Worm (Caenorhabditis elegans): Measurements from ENCODE around the gene srh-89.

The srh-89 gene

ce11 chrV:7439807-7440206 is 24.8 kb downstream of the srh-89 start, which contains the start of gene try-13:
Gene try-13, plus strand, starts transcription at chrV:7440107.
- TF ChIP-seq efl-1 (optimal IDR thresholded peaks at IDR 0.05) (no peak), efl-1 (GFP tag; optimal IDR thresholded peaks at IDR 0.05 in 1 of 2) (peak in 1 of 2 experiments; percentile 36), efl-3 (GFP tag; optimal IDR thresholded peaks at IDR 0.05) (no peak)

ce11 chrV:7437985-7438384 is 26.6 kb downstream of the srh-89 start, which contains the start of gene F25E5.16:
Gene F25E5.16, plus strand, starts transcription at chrV:7438285.
- TF ChIP-seq tlp-1 (tag; optimal IDR thresholded peaks at IDR 0.05) (no peak), efl-1 (optimal IDR thresholded peaks at IDR 0.05) (no peak), efl-1 (GFP tag; optimal IDR thresholded peaks at IDR 0.05 in 1 of 2) (peak in 1 of 2 experiments; percentile 58), hlh-17 (GFP tag; optimal IDR thresholded peaks at IDR 0.05; ENCODE audit: borderline replicate concordance) (no peak), ets-5 (GFP tag; IDR thresholded peaks at IDR 0.05) (no peak), mdl-1 (tag; optimal IDR thresholded peaks at IDR 0.05) (no peak)

- TF ChIP-seq dpl-1 (GFP tag; optimal IDR thresholded peaks at IDR 0.05), result peak in 1 of 3 experiments; percentile 11
- peak; percentile 29 for TF ChIP-seq fkh-8 (tag; optimal IDR thresholded peaks at IDR 0.05)
- peak; percentile 5 for TF ChIP-seq unc-86 (tag; optimal IDR thresholded peaks at IDR 0.05)
- no peak for TF ChIP-seq sox-4 (tag; optimal IDR thresholded peaks at IDR 0.05)
- TF ChIP-seq ceh-82 (tag; optimal IDR thresholded peaks at IDR 0.05), result peak in 1 of 3 experiments; percentile 25
- TF ChIP-seq efl-1 (optimal IDR thresholded peaks at IDR 0.05), result peak in 1 of 2 experiments; percentile 11
- TF ChIP-seq efl-1 (GFP tag; optimal IDR thresholded peaks at IDR 0.05 in 1 of 2), result no peak
- TF ChIP-seq lin-14 (GFP tag; optimal IDR thresholded peaks at IDR 0.05), result peak; percentile 86
- peak; percentile 2 for TF ChIP-seq dsc-1 (tag; optimal IDR thresholded peaks at IDR 0.05)
- TF ChIP-seq efl-3 (GFP tag; optimal IDR thresholded peaks at IDR 0.05), result no peak
- TF ChIP-seq nhr-84 (tag; optimal IDR thresholded peaks at IDR 0.05), result no peak
- TF ChIP-seq fkh-10 (GFP tag; optimal IDR thresholded peaks at IDR 0.05), result peak; percentile 38
- TF ChIP-seq lsy-2 (tag; optimal IDR thresholded peaks at IDR 0.05), result peak in 1 of 2 experiments; percentile 27
These were observed 27.1 kb downstream of the srh-89 start, which contains the start of gene F25E5.9 for ce11 chrV:7437538-7437937. Gene F25E5.9, minus strand, starts transcription at chrV:7437919.

ce11 chrV:7436911-7437310 is 27.7 kb downstream of the srh-89 start:
- TF ChIP-seq efl-1 (optimal IDR thresholded peaks at IDR 0.05), result peak in 1 of 2 experiments; percentile 14
- TF ChIP-seq efl-1 (GFP tag; optimal IDR thresholded peaks at IDR 0.05 in 1 of 2), result peak in 1 of 2 experiments; percentile 1
- TF ChIP-seq zip-4 (GFP tag; optimal IDR thresholded peaks at IDR 0.05), result no peak
- no peak for TF ChIP-seq fkh-8 (tag; optimal IDR thresholded peaks at IDR 0.05)
- no peak for TF ChIP-seq pax-3 (tag; optimal IDR thresholded peaks at IDR 0.05)
- peak; percentile 65 for TF ChIP-seq tbx-2 (tag; optimal IDR thresholded peaks at IDR 0.05)
- TF ChIP-seq pag-3 (tag; optimal IDR thresholded peaks at IDR 0.05; ENCODE audit: borderline replicate concordance, insufficient read depth), result no peak
- TF ChIP-seq nhr-47 (tag; optimal IDR thresholded peaks at IDR 0.05), result peak; percentile 57
- TF ChIP-seq unc-86 (tag; optimal IDR thresholded peaks at IDR 0.05), result no peak
- no peak for TF ChIP-seq nhr-237 (tag; optimal IDR thresholded peaks at IDR 0.05)
- TF ChIP-seq elt-3 (tag; optimal IDR thresholded peaks at IDR 0.05), result peak in 4 of 6 experiments; percentile 0 to 97 (median 50)
- peak; percentile 64 for TF ChIP-seq grh-1 (GFP tag; IDR thresholded peaks at IDR 0.05)
- no peak for TF ChIP-seq tlp-1 (tag; optimal IDR thresholded peaks at IDR 0.05)
- peak in 1 of 2 experiments; percentile 79 for TF ChIP-seq mdl-1 (tag; optimal IDR thresholded peaks at IDR 0.05)
- peak; percentile 93 for TF ChIP-seq nhr-85 (tag)
- TF ChIP-seq snu-23 (GFP tag; optimal IDR thresholded peaks at IDR 0.05), result peak; percentile 74
- TF ChIP-seq fkh-4 (tag; optimal IDR thresholded peaks at IDR 0.05; ENCODE audit: borderline replicate concordance), result no peak
- TF ChIP-seq lsy-2 (tag; optimal IDR thresholded peaks at IDR 0.05), result peak in 1 of 2 experiments; percentile 44
- TF ChIP-seq sup-37 (GFP tag; optimal IDR thresholded peaks at IDR 0.05), result no peak
- TF ChIP-seq nhr-12 (tag; optimal IDR thresholded peaks at IDR 0.05), result no peak
- no peak for TF ChIP-seq unc-98 (GFP tag; IDR thresholded peaks at IDR 0.05)
- peak; percentile 87 for TF ChIP-seq ama-1 (optimal IDR thresholded peaks at IDR 0.05)
- peak in 2 of 3 experiments; percentile 20 to 31 for TF ChIP-seq dpl-1 (GFP tag; optimal IDR thresholded peaks at IDR 0.05)
- TF ChIP-seq nhr-11 (tag; optimal IDR thresholded peaks at IDR 0.05), result no peak
- no peak for TF ChIP-seq pqm-1 (tag; optimal IDR thresholded peaks at IDR 0.05)
- TF ChIP-seq C34B4.2 (tag; optimal IDR thresholded peaks at IDR 0.05), result no peak
- TF ChIP-seq skn-1 (tag; optimal IDR thresholded peaks at IDR 0.05), result peak; percentile 54
- peak; percentile 67 for TF ChIP-seq ztf-4 (tag; optimal IDR thresholded peaks at IDR 0.05)
- TF ChIP-seq nhr-20 (tag; optimal IDR thresholded peaks at IDR 0.05), result peak; percentile 80
- TF ChIP-seq jun-1 (tag; optimal IDR thresholded peaks at IDR 0.05), result no peak
- peak; percentile 32 for TF ChIP-seq C16A3.4 (tag; optimal IDR thresholded peaks at IDR 0.05)
- peak; percentile 79 for TF ChIP-seq nhr-19 (GFP tag; conservative IDR thresholded peaks at IDR 0.05)
- TF ChIP-seq egl-27 (tag; optimal IDR thresholded peaks at IDR 0.05), result no peak
- no peak for TF ChIP-seq irx-1 (tag; optimal IDR thresholded peaks at IDR 0.05)
- peak; percentile 71 for TF ChIP-seq lin-14 (GFP tag; optimal IDR thresholded peaks at IDR 0.05)
- peak; percentile 4 for TF ChIP-seq swsn-7 (tag; optimal IDR thresholded peaks at IDR 0.05)
